Worm (Caenorhabditis elegans): Measurements from ENCODE around the gene C33E10.1.

The C33E10.1 gene

DNA sequence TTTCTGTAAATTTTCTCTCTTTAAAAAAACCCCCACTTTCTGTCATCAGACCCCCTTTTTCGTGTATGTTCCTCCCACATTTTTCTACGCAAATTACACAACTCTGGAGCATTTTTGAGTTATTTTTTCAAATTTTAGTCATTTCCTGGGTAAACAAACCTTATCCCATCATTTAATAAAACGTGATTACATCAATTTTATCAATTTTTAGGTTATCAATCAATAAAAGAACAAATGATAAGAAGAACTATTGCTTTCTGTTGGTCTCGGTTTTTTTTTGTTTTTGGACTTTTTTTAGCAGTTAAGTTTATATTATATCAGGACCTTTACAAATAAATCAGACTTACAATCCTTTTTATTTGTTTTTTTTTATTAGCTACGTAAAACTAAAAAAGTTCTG is 31.3 kb downstream of the C33E10.1 start, which contains the start of gene C53C11.2:
Gene C53C11.2, plus strand, starts transcription at position 284 of the 400 bp plus-strand sequence.
- no peak for TF ChIP-seq unc-62 (GFP tag; optimal IDR thresholded peaks at IDR 0.05)

DNA sequence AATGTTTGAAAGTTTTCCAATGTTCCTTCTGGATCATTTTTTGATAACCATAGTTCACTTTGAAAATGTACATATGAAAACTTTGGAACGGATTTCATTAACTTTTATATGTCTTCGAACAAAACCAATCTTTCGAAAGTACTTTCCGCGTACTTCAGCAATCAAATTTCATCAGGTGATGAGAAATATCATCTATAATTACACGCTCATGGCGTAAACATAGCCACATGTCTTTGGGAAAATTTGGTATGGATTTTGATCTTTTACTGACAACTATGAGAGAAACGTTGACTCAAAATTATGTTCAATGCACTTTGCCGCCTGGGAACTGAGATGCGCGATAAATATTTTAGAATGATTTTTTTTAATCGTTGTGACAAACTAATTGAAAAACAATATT is 33.9 kb downstream of the C33E10.1 start:
- TF ChIP-seq unc-62 (GFP tag; optimal IDR thresholded peaks at IDR 0.05) = no peak

DNA sequence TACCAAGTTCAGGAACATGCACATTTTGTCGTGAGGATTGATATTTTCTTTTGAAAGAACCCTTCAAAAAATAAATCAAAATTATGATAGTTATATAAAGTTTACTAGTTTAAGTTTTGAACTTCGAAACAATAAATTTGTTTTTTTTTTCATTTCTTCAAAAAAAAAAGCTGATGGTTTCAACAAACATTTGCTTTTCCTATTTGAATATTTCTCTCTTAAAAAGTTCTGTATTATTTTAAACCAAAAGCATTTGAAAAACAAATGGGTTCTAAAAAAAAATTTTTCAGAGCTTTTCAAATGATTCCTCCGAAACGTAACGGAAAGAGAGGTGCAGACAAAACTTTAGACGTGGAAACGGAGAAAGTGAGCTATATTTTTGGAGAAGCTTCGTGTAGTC is 35.5 kb downstream of the C33E10.1 start, which contains the start of gene C53C11.1:
Gene C53C11.1, plus strand, starts transcription at position 301 of the 400 bp plus-strand sequence.
- TF ChIP-seq unc-62 (GFP tag; optimal IDR thresholded peaks at IDR 0.05) = no peak

DNA sequence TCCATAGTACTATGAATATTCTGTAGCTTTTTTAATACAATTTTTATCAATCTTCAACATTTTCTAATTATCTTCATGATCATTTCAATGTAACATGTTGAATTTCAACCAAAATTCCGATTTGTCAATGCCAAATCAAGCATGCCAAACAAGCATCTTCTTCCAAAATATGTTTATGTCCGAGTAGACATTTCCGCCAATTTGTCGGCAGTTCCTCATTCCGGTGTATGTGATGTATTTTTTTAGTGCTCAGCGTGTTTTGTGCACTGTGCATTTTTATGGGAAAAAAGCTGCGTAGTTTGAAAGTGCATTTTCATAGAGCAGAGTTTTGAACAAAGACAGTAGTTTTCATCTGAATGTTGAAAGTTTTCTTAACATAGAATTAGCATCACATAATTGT is 44.4 kb downstream of the C33E10.1 start:
- no peak for TF ChIP-seq unc-62 (GFP tag; optimal IDR thresholded peaks at IDR 0.05)

DNA sequence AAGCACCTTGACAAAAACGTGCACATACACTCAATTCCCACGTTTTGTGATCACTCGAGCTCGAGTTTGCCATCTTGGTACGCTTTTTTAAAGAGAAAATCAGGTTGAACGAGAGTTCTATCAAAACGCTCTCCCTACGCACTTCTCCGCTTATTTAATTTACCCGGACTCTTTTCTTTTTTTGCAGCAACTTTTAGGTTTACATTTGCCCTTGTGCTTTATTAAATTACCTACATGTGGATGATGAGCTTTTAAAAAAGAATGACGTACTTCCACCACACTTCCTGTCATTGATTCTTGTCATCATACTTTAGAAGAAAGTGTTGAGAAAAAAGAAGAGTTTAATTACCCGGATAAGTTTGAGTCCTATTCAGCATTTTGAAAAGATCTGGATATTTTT is 47.1 kb downstream of the C33E10.1 start:
- TF ChIP-seq unc-62 (GFP tag; optimal IDR thresholded peaks at IDR 0.05) = no peak

DNA sequence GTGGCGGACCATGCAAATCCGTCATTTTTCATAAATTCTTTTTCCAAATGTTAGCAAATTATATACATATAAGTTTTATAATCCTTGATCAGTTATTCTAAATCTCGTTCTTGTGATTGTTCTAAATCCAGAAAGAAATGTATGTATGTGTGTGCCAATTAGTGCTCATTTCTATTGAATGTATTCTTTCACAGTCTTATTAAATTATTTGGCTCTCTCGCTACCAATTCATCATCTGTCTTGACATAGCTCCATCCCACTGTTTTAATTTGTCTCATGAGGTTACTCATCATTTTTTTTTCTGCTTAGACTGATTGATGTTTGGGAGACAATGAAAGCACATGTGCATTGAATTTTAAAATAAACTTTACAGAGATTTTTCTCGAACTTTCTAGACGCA is 50.4 kb downstream of the C33E10.1 start:
- TF ChIP-seq unc-62 (GFP tag; optimal IDR thresholded peaks at IDR 0.05) = no peak
